Fruit fly (Drosophila melanogaster) whole organism, embryonic: ENCODE results near the gene cni.

Experiments
- ATbp ChIP-seq: fragments of 200-800 bp; sonication (Bioruptor generic); optimal IDR thresholded peaks from 2 replicates; lab custom pipeline; 2017; ENCODE audit warnings: missing biosample characterization, mild to moderate bottlenecking, missing genetic modification characterization, missing genetic modification reagents
- Ada2b ChIP-seq: fragments of 200-800 bp; sonication (Bioruptor generic); IDR thresholded peaks from 2 replicates; pipeline ENCODE4 v1.3.6; 2022; ENCODE audit warnings: missing biosample characterization, missing genetic modification characterization
- Asciz ChIP-seq: fragments of 200-800 bp; sonication (Bioruptor generic); optimal IDR thresholded peaks from 2 replicates; lab custom pipeline; 2017; ENCODE audit warnings: missing biosample characterization, mild to moderate bottlenecking, missing genetic modification characterization, missing genetic modification reagents
- Atf6 ChIP-seq: fragments of 200-800 bp; sonication (Bioruptor generic); IDR thresholded peaks from 2 replicates; pipeline ENCODE4 v1.3.6; 2022; ENCODE audit warnings: missing biosample characterization, missing genetic modification characterization
- CG10147 ChIP-seq: fragments of 200-800 bp; sonication (Bioruptor generic); optimal IDR thresholded peaks from 2 replicates; lab custom pipeline; 2019; ENCODE audit warnings: missing biosample characterization, mild to moderate bottlenecking, missing genetic modification characterization, moderate library complexity
- CG10654 ChIP-seq: fragments of 200-800 bp; sonication (Bioruptor generic); optimal IDR thresholded peaks from 2 replicates; lab custom pipeline; 2016; ENCODE audit warnings: missing biosample characterization, missing genetic modification characterization
- CG11398 ChIP-seq: fragments of 200-800 bp; sonication (Bioruptor generic); optimal IDR thresholded peaks from 2 replicates; lab custom pipeline; 2016; ENCODE audit warnings: missing biosample characterization, missing genetic modification characterization
- CG14710 ChIP-seq: fragments of 200-800 bp; sonication (Bioruptor generic); optimal IDR thresholded peaks from 3 replicates; lab custom pipeline; 2019; ENCODE audit warnings: missing biosample characterization, mild to moderate bottlenecking, missing genetic modification characterization, moderate library complexity
- CG15514 ChIP-seq: fragments of 200-800 bp; sonication (Bioruptor generic); optimal IDR thresholded peaks from 3 replicates; lab custom pipeline; 2017; ENCODE audit warnings: missing biosample characterization, missing genetic modification characterization, mild to moderate bottlenecking, moderate library complexity, missing genetic modification reagents
- CG17385 ChIP-seq: fragments of 200-800 bp; sonication (Bioruptor generic); optimal IDR thresholded peaks from 3 replicates; lab custom pipeline; 2018; ENCODE audit warnings: missing biosample characterization, mild to moderate bottlenecking, missing genetic modification characterization
- CG17612 ChIP-seq: fragments of 200-800 bp; sonication (Bioruptor generic); IDR thresholded peaks from 2 replicates; pipeline ENCODE4 v1.3.6; 2022; ENCODE audit warnings: missing biosample characterization, missing genetic modification characterization
- CG2678 ChIP-seq: fragments of 200-800 bp; sonication (Bioruptor generic); optimal IDR thresholded peaks from 3 replicates; lab custom pipeline; 2019; ENCODE audit warnings: missing biosample characterization, mild to moderate bottlenecking, missing genetic modification characterization, moderate library complexity
- CG31224 ChIP-seq: fragments of 200-800 bp; sonication (Bioruptor generic); IDR thresholded peaks from 2 replicates; pipeline ENCODE4 v1.3.6; 2022; ENCODE audit warnings: missing biosample characterization, missing genetic modification characterization
- CG33213 ChIP-seq: fragments of 200-800 bp; sonication (Bioruptor generic); optimal IDR thresholded peaks from 3 replicates; lab custom pipeline; 2016; ENCODE audit warnings: missing biosample characterization, missing genetic modification characterization
- CG5953 ChIP-seq: fragments of 200-800 bp; sonication (Bioruptor generic); IDR thresholded peaks from 2 replicates; pipeline ENCODE4 v1.3.6; 2022; ENCODE audit warnings: missing biosample characterization, missing genetic modification characterization
- CG7357 ChIP-seq: fragments of 200-800 bp; sonication (Bioruptor generic); IDR thresholded peaks from 3 replicates; pipeline ENCODE4 v1.3.6; 2022; ENCODE audit warnings: missing biosample characterization, missing genetic modification characterization
- CG7963 ChIP-seq: fragments of 200-800 bp; sonication (Bioruptor generic); IDR thresholded peaks from 3 replicates; pipeline ENCODE4 v1.3.6; 2022; ENCODE audit warnings: missing biosample characterization, missing genetic modification characterization; ENCODE audit not compliant: partially characterized antibody
- CoRest ChIP-seq: fragments of 200-800 bp; sonication (Bioruptor generic); optimal IDR thresholded peaks from 3 replicates; lab custom pipeline; 2018; ENCODE audit warnings: missing biosample characterization, mild to moderate bottlenecking, missing genetic modification characterization, moderate library complexity
- Deaf1 ChIP-seq: fragments of 200-800 bp; optimal IDR thresholded peaks from 3 replicates; lab custom pipeline; 2019; ENCODE audit warnings: missing biosample characterization, mild to moderate bottlenecking, missing genetic modification characterization, moderate library complexity
- Fer1 ChIP-seq: fragments of 200-800 bp; sonication (Bioruptor generic); optimal IDR thresholded peaks from 2 replicates; lab custom pipeline; 2017; ENCODE audit warnings: missing biosample characterization, mild to moderate bottlenecking, missing genetic modification characterization
- Med ChIP-seq: fragments of 200-800 bp; sonication (Bioruptor generic); peaks from one replicate; lab custom pipeline; 2016; ENCODE audit warnings: missing biosample characterization, missing genetic modification characterization, mild to moderate bottlenecking, inconsistent platforms, moderate library complexity
- Mes4 ChIP-seq: fragments of 200-800 bp; sonication (Bioruptor generic); optimal IDR thresholded peaks from 2 replicates; lab custom pipeline; 2016; ENCODE audit warnings: missing biosample characterization, missing genetic modification characterization
- NFAT ChIP-seq: fragments of 200-800 bp; sonication (Bioruptor generic); IDR thresholded peaks from 2 replicates; pipeline ENCODE4 v1.3.6; 2022; ENCODE audit warnings: missing biosample characterization, missing genetic modification characterization
- Oaz ChIP-seq: fragments of 200-800 bp; sonication (Bioruptor generic); IDR thresholded peaks from 2 replicates; pipeline ENCODE4 v1.3.6; 2022; ENCODE audit warnings: missing biosample characterization, missing genetic modification characterization
- Scr ChIP-seq: fragments of 200-800 bp; sonication (Bioruptor generic); IDR thresholded peaks from 2 replicates; pipeline ENCODE4 v1.3.6; 2022; ENCODE audit warnings: missing biosample characterization, missing genetic modification characterization; ENCODE audit not compliant: partially characterized antibody
- Sox100B ChIP-seq: fragments of 200-800 bp; sonication (Bioruptor generic); optimal IDR thresholded peaks from 3 replicates; lab custom pipeline; 2018; ENCODE audit warnings: missing biosample characterization, mild to moderate bottlenecking, missing genetic modification characterization
- bigmax ChIP-seq: fragments of 200-800 bp; sonication (Bioruptor generic); optimal IDR thresholded peaks from 2 replicates; lab custom pipeline; 2018; ENCODE audit warnings: missing biosample characterization, mild to moderate bottlenecking, missing genetic modification characterization
- ci ChIP-seq: fragments of 200-800 bp; sonication (Bioruptor generic); IDR thresholded peaks from 3 replicates; pipeline ENCODE4 v1.3.6; 2022; ENCODE audit warnings: missing biosample characterization, missing genetic modification characterization
- cwo ChIP-seq: fragments of 200-800 bp; sonication (Bioruptor generic); optimal IDR thresholded peaks from 3 replicates; lab custom pipeline; 2017; ENCODE audit warnings: missing biosample characterization, missing genetic modification characterization, mild to moderate bottlenecking, moderate library complexity, missing genetic modification reagents
- eve ChIP-seq, 2 experiments: fragments of >200 bp; optimal IDR thresholded peaks; 2 replicates each; lab custom pipeline; 2017; ENCODE audit warnings: missing biosample characterization in 2 of 2, missing genetic modification characterization in 2 of 2
- exex ChIP-seq: fragments of 200-800 bp; sonication (Bioruptor generic); optimal IDR thresholded peaks from 4 replicates; lab custom pipeline; 2018; ENCODE audit warnings: missing biosample characterization, mild to moderate bottlenecking, missing genetic modification characterization, moderate library complexity
- gce ChIP-seq: fragments of 200-800 bp; sonication (Bioruptor generic); IDR thresholded peaks from 3 replicates; pipeline ENCODE4 v1.3.6; 2022; ENCODE audit warnings: missing biosample characterization, missing genetic modification characterization
- hkb ChIP-seq, 2 experiments: fragments of 200-800 bp in 1 of 2; fragments of >200 bp in 1 of 2; sonication (Bioruptor generic) in 1 of 2; IDR thresholded peaks in 1 of 2; optimal IDR thresholded peaks in 1 of 2; 2 replicates each; pipeline versions ENCODE4 v1.3.6 to Lab custom; 2017 to 2022; ENCODE audit warnings: missing biosample characterization in 1 of 2, missing genetic modification characterization in 1 of 2
- insv ChIP-seq, 2 experiments: fragments of 200-800 bp; sonication (Bioruptor generic); optimal IDR thresholded peaks; 3 replicates each; lab custom pipeline; 2016 to 2018; ENCODE audit warnings: missing biosample characterization in 2 of 2, missing genetic modification characterization in 2 of 2
- kah ChIP-seq: fragments of 200-800 bp; sonication (Bioruptor generic); optimal IDR thresholded peaks from 2 replicates; lab custom pipeline; 2018; ENCODE audit warnings: missing biosample characterization, mild to moderate bottlenecking, missing genetic modification characterization
- lab ChIP-seq: fragments of 200-800 bp; sonication (Bioruptor generic); optimal IDR thresholded peaks from 3 replicates; lab custom pipeline; 2017; ENCODE audit warnings: missing biosample characterization, missing genetic modification characterization, mild to moderate bottlenecking, moderate library complexity, missing genetic modification reagents
- odd ChIP-seq: fragments of 200-800 bp; sonication (Bioruptor generic); optimal IDR thresholded peaks from 2 replicates; lab custom pipeline; 2017; ENCODE audit warnings: missing biosample characterization, mild to moderate bottlenecking, missing genetic modification characterization
- p53 ChIP-seq: fragments of 200-800 bp; sonication (Bioruptor generic); optimal IDR thresholded peaks from 2 replicates; lab custom pipeline; 2016; ENCODE audit warnings: missing biosample characterization, missing genetic modification characterization
- pfk ChIP-seq: fragments of 200-800 bp; sonication (Bioruptor generic); optimal IDR thresholded peaks from 2 replicates; lab custom pipeline; 2018; ENCODE audit warnings: missing biosample characterization, mild to moderate bottlenecking, missing genetic modification characterization, moderate library complexity
- psq ChIP-seq: fragments of 200-800 bp; sonication (Bioruptor generic); optimal IDR thresholded peaks from 2 replicates; lab custom pipeline; 2017; ENCODE audit warnings: missing biosample characterization, missing genetic modification characterization
- row ChIP-seq: fragments of 200-800 bp; sonication (Bioruptor generic); IDR thresholded peaks from 3 replicates; pipeline ENCODE4 v1.3.6; 2022; ENCODE audit warnings: missing biosample characterization, missing genetic modification characterization
- sens ChIP-seq: fragments of 200-800 bp; sonication (Bioruptor generic); peaks from one replicate; lab custom pipeline; 2016; ENCODE audit warnings: missing biosample characterization, missing genetic modification characterization
- stc ChIP-seq: fragments of 200-800 bp; sonication (Bioruptor generic); IDR thresholded peaks from 2 replicates; pipeline ENCODE4 v1.3.6; 2022; ENCODE audit warnings: missing biosample characterization, missing genetic modification characterization
- sug ChIP-seq: fragments of 200-800 bp; optimal IDR thresholded peaks from 2 replicates; lab custom pipeline; 2019; ENCODE audit warnings: missing biosample characterization, mild to moderate bottlenecking, missing genetic modification characterization, moderate library complexity
- tio ChIP-seq: fragments of 200-800 bp; sonication (Bioruptor generic); optimal IDR thresholded peaks from 2 replicates; lab custom pipeline; 2017; ENCODE audit warnings: missing biosample characterization, missing genetic modification characterization, inconsistent platforms
- vfl ChIP-seq: fragments of 200-800 bp; sonication (Bioruptor generic); optimal IDR thresholded peaks from 2 replicates; lab custom pipeline; 2016; ENCODE audit warnings: missing biosample characterization, missing genetic modification characterization
- vvl ChIP-seq: fragments of 200-800 bp; sonication (Bioruptor generic); IDR thresholded peaks from 2 replicates; pipeline ENCODE4 v1.3.6; 2022; ENCODE audit warnings: missing biosample characterization, missing genetic modification characterization
- wdn ChIP-seq: fragments of 200-800 bp; sonication (Bioruptor generic); IDR thresholded peaks from 2 replicates; pipeline ENCODE4 v1.3.6; 2022; ENCODE audit warnings: missing biosample characterization, missing genetic modification characterization

Gene cni

dm6 chr2L:16319743-16320142, 9.2 kb upstream of the cni start (continued):
- TF ChIP-seq hkb (optimal IDR thresholded peaks at IDR 0.05; lab: Kevin White, UChicago): no peak
- no peak for TF ChIP-seq hkb (GFP tag; IDR thresholded peaks at IDR 0.05; lab: Robert Waterston, UW)
- TF ChIP-seq Atf6 (GFP tag; lab: Robert Waterston, UW): peak; percentile 46; the same call in 1 of the 2 replicates
- no peak for TF ChIP-seq kah (GFP tag; lab: Kevin White, UChicago)
- TF ChIP-seq Mes4 (GFP tag; lab: Kevin White, UChicago): no peak
- peak; percentile 56 for TF ChIP-seq Med (GFP tag; lab: Kevin White, UChicago)
- TF ChIP-seq exex: peak; percentile 87
- peak; percentile 2 for TF ChIP-seq CG15514
- TF ChIP-seq gce (GFP tag; lab: Robert Waterston, UW): no peak
- TF ChIP-seq CG31224 (GFP tag; lab: Robert Waterston, UW): no peak
- TF ChIP-seq lab: peak; percentile 63
- TF ChIP-seq vfl (GFP tag; lab: Kevin White, UChicago): no peak
- TF ChIP-seq ci (GFP tag; lab: Robert Waterston, UW): 0 out of 3 replicates have a peak, but pooled peaks have one; percentile 29
- peak; percentile 99 for TF ChIP-seq sug
- no peak for TF ChIP-seq row (GFP tag; lab: Robert Waterston, UW)
- TF ChIP-seq CG14710 (tag; lab: Kevin White, UChicago): no peak
- no peak for TF ChIP-seq Scr (GFP tag; lab: Robert Waterston, UW)
- TF ChIP-seq CG2678 (tag; lab: Kevin White, UChicago): peak; percentile 32
- TF ChIP-seq Fer1 (GFP tag; lab: Kevin White, UChicago): peak; percentile 3
- TF ChIP-seq Deaf1 (tag; lab: Kevin White, UChicago): peak; percentile 4
- no peak for TF ChIP-seq CG17385 (GFP tag; lab: Kevin White, UChicago)
- TF ChIP-seq CG7963 (GFP tag; lab: Robert Waterston, UW): no peak
- no peak for TF ChIP-seq CG33213 (GFP tag; lab: Kevin White, UChicago)
- TF ChIP-seq cwo (GFP tag; lab: Kevin White, UChicago): peak; percentile 95

- TF ChIP-seq bigmax (no peak), stc (GFP tag; lab: Robert Waterston, UW) (peak; percentile 43; the same call in 1 of the 2 replicates), tio (peak; percentile 16), CoRest (tag; lab: Kevin White, UChicago) (peak; percentile 16), sens (peak; percentile 83), ATbp (GFP tag; lab: Kevin White, UChicago) (peak; percentile 91), Sox100B (GFP tag; lab: Kevin White, UChicago) (peak; percentile 45), odd (GFP tag; lab: Kevin White, UChicago) (peak; percentile 72), Ada2b (GFP tag; lab: Robert Waterston, UW) (0 out of 2 replicates have a peak, but pooled peaks have one; percentile 21), CG17612 (GFP tag; lab: Robert Waterston, UW) (no peak), CG5953 (GFP tag; lab: Robert Waterston, UW) (peak; percentile 73), CG10654 (GFP tag; lab: Kevin White, UChicago) (peak; percentile 43), vvl (GFP tag; lab: Robert Waterston, UW) (peak; percentile 19; the same call in 1 of the 2 replicates), Asciz (GFP tag; lab: Kevin White, UChicago) (peak; percentile 32), eve (GFP tag; optimal IDR thresholded peaks at IDR 0.05; lab: Kevin White, UChicago) (peak in 1 of 2 experiments; percentile 34), p53 (GFP tag; lab: Kevin White, UChicago) (no peak), CG7357 (GFP tag; lab: Robert Waterston, UW) (no peak), Oaz (no peak), insv (GFP tag; optimal IDR thresholded peaks at IDR 0.05; lab: Kevin White, UChicago) (peak in 1 of 2 experiments; percentile 40), wdn (GFP tag; lab: Robert Waterston, UW) (0 out of 2 replicates have a peak, but pooled peaks have one; percentile 21), pfk (GFP tag; lab: Kevin White, UChicago) (peak; percentile 48), NFAT (GFP tag; lab: Robert Waterston, UW) (0 out of 2 replicates have a peak, but pooled peaks have one; percentile 34), CG11398 (peak; percentile 47), CG33213 (GFP tag; lab: Kevin White, UChicago) (peak; percentile 32), psq (GFP tag; lab: Kevin White, UChicago) (no peak), CG10147 (GFP tag; lab: Kevin White, UChicago) (peak; percentile 41)
Observed at dm6 chr2L:16317777-16318610, 7.5 kb upstream of the cni start.
